Fruit fly (Drosophila melanogaster) whole organism, embryonic: ENCODE measurements around the gene CG33666.

Experiments
- Atf6 ChIP-seq: fragments of 200-800 bp; sonication (Bioruptor generic); IDR thresholded peaks from 2 replicates; pipeline ENCODE4 v1.3.6; 2022; ENCODE audit warnings: missing biosample characterization, missing genetic modification characterization
- BEAF-32 ChIP-seq: fragments of 200-800 bp; sonication (Bioruptor generic); optimal IDR thresholded peaks from 3 replicates; lab custom pipeline; 2017; ENCODE audit warnings: missing biosample characterization, missing genetic modification characterization, mild to moderate bottlenecking, moderate library complexity, missing genetic modification reagents
- CG10543 ChIP-seq: fragments of 200-800 bp; sonication (Bioruptor generic); optimal IDR thresholded peaks from 3 replicates; lab custom pipeline; 2017; ENCODE audit warnings: missing biosample characterization, mild to moderate bottlenecking, missing genetic modification characterization, moderate library complexity
- CG11456 ChIP-seq: fragments of 200-800 bp; sonication (Bioruptor generic); IDR thresholded peaks from 3 replicates; pipeline ENCODE4 v1.3.6; 2022; ENCODE audit warnings: missing biosample characterization, missing genetic modification characterization
- CG11504 ChIP-seq: fragments of 200-800 bp; sonication (Bioruptor generic); optimal IDR thresholded peaks from 3 replicates; lab custom pipeline; 2019; ENCODE audit warnings: missing biosample characterization, mild to moderate bottlenecking, missing genetic modification characterization, moderate library complexity
- CG12942 ChIP-seq: fragments of 200-800 bp; sonication (Bioruptor generic); optimal IDR thresholded peaks from 3 replicates; lab custom pipeline; 2016; ENCODE audit warnings: missing biosample characterization, missing genetic modification characterization
- CG13296 ChIP-seq: fragments of 200-800 bp; sonication (Bioruptor generic); optimal IDR thresholded peaks from 3 replicates; lab custom pipeline; 2018; ENCODE audit warnings: missing biosample characterization, mild to moderate bottlenecking, missing genetic modification characterization
- CG14014 ChIP-seq: fragments of 200-800 bp; sonication (Bioruptor generic); IDR thresholded peaks from 2 replicates; pipeline ENCODE4 v1.3.6; 2022; ENCODE audit warnings: missing biosample characterization, missing genetic modification characterization
- CG14441 ChIP-seq: fragments of 200-800 bp; sonication (Bioruptor generic); IDR thresholded peaks from 2 replicates; pipeline ENCODE4 v1.3.6; 2022; ENCODE audit warnings: missing biosample characterization, missing genetic modification characterization
- CG33557 ChIP-seq: fragments of 200-800 bp; sonication (Bioruptor generic); optimal IDR thresholded peaks from 2 replicates; lab custom pipeline; 2019; ENCODE audit warnings: missing biosample characterization, mild to moderate bottlenecking, missing genetic modification characterization, moderate library complexity
- CG3847 ChIP-seq: fragments of 200-800 bp; sonication (Bioruptor generic); IDR thresholded peaks from 2 replicates; pipeline ENCODE4 v1.3.6; 2022; ENCODE audit warnings: missing biosample characterization, missing genetic modification characterization
- CG6813 ChIP-seq: fragments of 200-800 bp; sonication (Bioruptor generic); optimal IDR thresholded peaks from 2 replicates; lab custom pipeline; 2017; ENCODE audit warnings: missing biosample characterization, missing genetic modification characterization, mild to moderate bottlenecking, moderate library complexity, missing genetic modification reagents
- CG7556 ChIP-seq: fragments of 200-800 bp; sonication (Bioruptor generic); optimal IDR thresholded peaks from 2 replicates; lab custom pipeline; 2017; ENCODE audit warnings: missing biosample characterization, mild to moderate bottlenecking, missing genetic modification characterization
- CG7839 ChIP-seq: fragments of 200-800 bp; sonication (Bioruptor generic); optimal IDR thresholded peaks from 3 replicates; lab custom pipeline; 2018; ENCODE audit warnings: missing biosample characterization, mild to moderate bottlenecking, missing genetic modification characterization, moderate library complexity
- CG8290 ChIP-seq, 3 experiments: fragments of 200-800 bp; sonication (Bioruptor generic); optimal IDR thresholded peaks; 2 replicates each; lab custom pipeline; 2016 to 2019; ENCODE audit warnings: missing biosample characterization in 3 of 3, missing genetic modification characterization in 3 of 3, mild to moderate bottlenecking in 2 of 3, moderate library complexity in 1 of 3
- CG9817 ChIP-seq: fragments of 200-800 bp; sonication (Bioruptor generic); optimal IDR thresholded peaks from 2 replicates; lab custom pipeline; 2018; ENCODE audit warnings: missing biosample characterization, mild to moderate bottlenecking, missing genetic modification characterization, moderate library complexity
- Chrac-16 ChIP-seq: fragments of 200-800 bp; sonication (Bioruptor generic); optimal IDR thresholded peaks from 3 replicates; lab custom pipeline; 2016; ENCODE audit warnings: missing biosample characterization, missing genetic modification characterization
- Dp ChIP-seq: fragments of 200-800 bp; sonication (Bioruptor generic); optimal IDR thresholded peaks from 2 replicates; lab custom pipeline; 2018; ENCODE audit warnings: missing biosample characterization, mild to moderate bottlenecking, missing genetic modification characterization, moderate library complexity
- E2f1 ChIP-seq: fragments of 200-800 bp; sonication (Bioruptor generic); IDR thresholded peaks from 2 replicates; pipeline ENCODE4 v1.3.6; 2022; ENCODE audit warnings: missing biosample characterization, missing genetic modification characterization
- Elba2 ChIP-seq: fragments of 200-800 bp; sonication (Bioruptor generic); optimal IDR thresholded peaks from 3 replicates; lab custom pipeline; 2016; ENCODE audit warnings: missing biosample characterization, missing genetic modification characterization
- HHEX ChIP-seq: fragments of 200-800 bp; sonication (Bioruptor generic); optimal IDR thresholded peaks from 3 replicates; lab custom pipeline; 2017; ENCODE audit warnings: missing biosample characterization, mild to moderate bottlenecking, missing genetic modification characterization, missing genetic modification reagents
- HLH3B ChIP-seq: fragments of 200-800 bp; sonication (Bioruptor generic); IDR thresholded peaks from 2 replicates; pipeline ENCODE4 v1.3.6; 2022; ENCODE audit warnings: missing biosample characterization, missing genetic modification characterization
- HmgZ ChIP-seq: fragments of 200-800 bp; sonication (Bioruptor generic); optimal IDR thresholded peaks from 2 replicates; lab custom pipeline; 2018; ENCODE audit warnings: missing biosample characterization, mild to moderate bottlenecking, missing genetic modification characterization
- Hr78 ChIP-seq, 2 experiments: fragments of 200-800 bp in 1 of 2; fragments of >200 bp in 1 of 2; sonication (Bioruptor generic) in 1 of 2; optimal IDR thresholded peaks; 2 replicates each; lab custom pipeline; 2017 to 2019; ENCODE audit warnings: missing biosample characterization in 2 of 2, missing genetic modification characterization in 2 of 2, mild to moderate bottlenecking in 1 of 2, moderate library complexity in 1 of 2
- MBD-R2 ChIP-seq: fragments of 200-800 bp; sonication (Bioruptor generic); IDR thresholded peaks from 2 replicates; pipeline ENCODE4 v1.3.6; 2022; ENCODE audit warnings: missing biosample characterization, missing genetic modification characterization
- Myb ChIP-seq: fragments of 200-800 bp; sonication (Bioruptor generic); optimal IDR thresholded peaks from 2 replicates; lab custom pipeline; 2016; ENCODE audit warnings: missing biosample characterization, missing genetic modification characterization
- NK7.1 ChIP-seq: fragments of 200-800 bp; sonication (Bioruptor generic); optimal IDR thresholded peaks from 3 replicates; lab custom pipeline; 2016; ENCODE audit warnings: missing biosample characterization, missing genetic modification characterization
- Rfx ChIP-seq: fragments of 200-800 bp; sonication (Bioruptor generic); IDR thresholded peaks from 2 replicates; pipeline ENCODE4 v1.3.6; 2022; ENCODE audit warnings: missing biosample characterization, missing genetic modification characterization
- Taf1 ChIP-seq: fragments of 200-800 bp; sonication (Bioruptor generic); IDR thresholded peaks from 2 replicates; pipeline ENCODE4 v1.3.6; 2022; ENCODE audit warnings: missing biosample characterization, missing genetic modification characterization
- ac ChIP-seq: fragments of 200-800 bp; sonication (Bioruptor generic); optimal IDR thresholded peaks from 3 replicates; lab custom pipeline; 2017; ENCODE audit warnings: missing biosample characterization, mild to moderate bottlenecking, missing genetic modification characterization
- ara ChIP-seq: fragments of 200-800 bp; sonication (Bioruptor generic); IDR thresholded peaks from 2 replicates; pipeline ENCODE4 v1.3.6; 2022; ENCODE audit warnings: missing biosample characterization, missing genetic modification characterization
- br ChIP-seq: fragments of >200 bp; optimal IDR thresholded peaks from 2 replicates; lab custom pipeline; 2017
- dmrt99B ChIP-seq: fragments of 200-800 bp; sonication (Bioruptor generic); optimal IDR thresholded peaks from 2 replicates; lab custom pipeline; 2018; ENCODE audit warnings: missing biosample characterization, mild to moderate bottlenecking, missing genetic modification characterization, moderate library complexity
- dpn ChIP-seq, 2 experiments: fragments of 200-800 bp; sonication (Bioruptor generic); optimal IDR thresholded peaks; 3 replicates each; lab custom pipeline; 2016; ENCODE audit warnings: missing biosample characterization in 2 of 2, missing genetic modification characterization in 2 of 2
- esg ChIP-seq: fragments of 200-800 bp; sonication (Bioruptor generic); conservative IDR thresholded peaks from 2 replicates; pipeline ENCODE4 v1.3.6; 2022; ENCODE audit warnings: missing biosample characterization, missing genetic modification characterization
- gem ChIP-seq: fragments of 200-800 bp; sonication (Bioruptor generic); optimal IDR thresholded peaks from 2 replicates; lab custom pipeline; 2019; ENCODE audit warnings: missing biosample characterization, mild to moderate bottlenecking, missing genetic modification characterization, moderate library complexity
- grn ChIP-seq: fragments of 200-800 bp; sonication (Bioruptor generic); optimal IDR thresholded peaks from 3 replicates; lab custom pipeline; 2017; ENCODE audit warnings: missing biosample characterization, missing genetic modification characterization
- gsb-n ChIP-seq: fragments of 200-800 bp; sonication (Bioruptor generic); optimal IDR thresholded peaks from 3 replicates; lab custom pipeline; 2018; ENCODE audit warnings: missing biosample characterization, mild to moderate bottlenecking, missing genetic modification characterization
- hkb ChIP-seq, 2 experiments: fragments of 200-800 bp in 1 of 2; fragments of >200 bp in 1 of 2; sonication (Bioruptor generic) in 1 of 2; IDR thresholded peaks in 1 of 2; optimal IDR thresholded peaks in 1 of 2; 2 replicates each; pipeline versions ENCODE4 v1.3.6 to Lab custom; 2017 to 2022; ENCODE audit warnings: missing biosample characterization in 1 of 2, missing genetic modification characterization in 1 of 2
- kay ChIP-seq: fragments of 200-800 bp; sonication (Bioruptor generic); optimal IDR thresholded peaks from 2 replicates; lab custom pipeline; 2016; ENCODE audit warnings: missing biosample characterization, missing genetic modification characterization
- lmd ChIP-seq: fragments of 200-800 bp; sonication (Bioruptor generic); IDR thresholded peaks from 2 replicates; pipeline ENCODE4 v1.3.6; 2022; ENCODE audit warnings: missing biosample characterization, missing genetic modification characterization
- prd ChIP-seq, 3 experiments: fragments of >200 bp in 2 of 3; fragments of 200-800 bp in 1 of 3; sonication (Bioruptor generic) in 1 of 3; optimal IDR thresholded peaks in 2 of 3; IDR thresholded peaks in 1 of 3; 2 replicates in 2 of 3; 3 replicates in 1 of 3; pipeline versions ENCODE4 v1.3.6 to Lab custom; 2017 to 2022; ENCODE audit warnings: missing biosample characterization in 1 of 3, missing genetic modification characterization in 1 of 3
- pzg ChIP-seq: fragments of 200-800 bp; sonication (Bioruptor generic); optimal IDR thresholded peaks from 3 replicates; lab custom pipeline; 2018; ENCODE audit warnings: missing biosample characterization, mild to moderate bottlenecking, missing genetic modification characterization, moderate library complexity
- rib ChIP-seq: fragments of 200-800 bp; sonication (Bioruptor generic); IDR thresholded peaks from 2 replicates; pipeline ENCODE4 v1.3.6; 2022; ENCODE audit warnings: missing biosample characterization, missing genetic modification characterization
- sim ChIP-seq: fragments of 200-800 bp; sonication (Bioruptor generic); IDR thresholded peaks from 2 replicates; pipeline ENCODE4 v1.3.6; 2022; ENCODE audit warnings: missing biosample characterization, missing genetic modification characterization
- stc ChIP-seq: fragments of 200-800 bp; sonication (Bioruptor generic); IDR thresholded peaks from 2 replicates; pipeline ENCODE4 v1.3.6; 2022; ENCODE audit warnings: missing biosample characterization, missing genetic modification characterization
- ttk ChIP-seq: fragments of 200-800 bp; sonication (Bioruptor generic); IDR thresholded peaks from 2 replicates; pipeline ENCODE4 v2.1.2; 2022; ENCODE audit warnings: missing biosample characterization, missing genetic modification characterization
- usp ChIP-seq: fragments of >200 bp; optimal IDR thresholded peaks from 2 replicates; lab custom pipeline; 2017; ENCODE audit warnings: missing biosample characterization, missing genetic modification characterization
- zfh1 ChIP-seq: fragments of 200-800 bp; sonication (Bioruptor generic); IDR thresholded peaks from 3 replicates; pipeline ENCODE4 v1.3.6; 2022; ENCODE audit warnings: missing biosample characterization, missing genetic modification characterization

CG33666 gene

DNA sequence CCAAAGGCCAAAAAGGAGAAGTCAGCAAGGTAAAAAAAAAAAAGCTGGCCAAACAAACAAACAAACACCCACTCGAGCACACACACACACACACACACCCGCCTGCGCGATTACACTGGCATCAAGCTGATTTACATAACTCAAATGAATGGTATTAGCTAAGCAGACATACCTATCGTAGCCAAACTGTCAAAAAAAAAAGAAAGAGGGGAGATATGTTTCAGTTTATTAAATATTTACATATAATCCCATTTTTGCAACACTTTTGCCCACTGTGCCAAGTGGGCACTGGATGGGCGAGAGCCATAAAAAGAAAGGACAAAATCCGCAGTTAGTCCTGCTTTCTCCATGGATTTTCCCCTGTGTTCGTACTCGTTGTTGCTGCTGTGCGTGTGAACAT is 37.3 kb downstream of the CG33666 start (continued):
- peak; percentile 29; the same call in 1 of the 2 replicates for TF ChIP-seq CG3847 (GFP tag; lab: Robert Waterston, UW)
- TF ChIP-seq CG13296 = peak; percentile 65
- peak; percentile 62 for TF ChIP-seq zfh1 (GFP tag; lab: Robert Waterston, UW)
- TF ChIP-seq BEAF-32 (GFP tag; lab: Kevin White, UChicago) = no peak
- 0 out of 2 replicates have a peak, but pooled peaks have one; percentile 19 for TF ChIP-seq ara
- peak; percentile 47; the same call in 1 of the 2 replicates for TF ChIP-seq HLH3B (GFP tag; lab: Robert Waterston, UW)
- peak; percentile 23; the same call in 1 of the 2 replicates for TF ChIP-seq Taf1 (GFP tag; lab: Robert Waterston, UW)
- TF ChIP-seq ac = no peak
- TF ChIP-seq HHEX (GFP tag; lab: Kevin White, UChicago) = peak; percentile 49
- no peak for TF ChIP-seq usp (GFP tag; lab: Kevin White, UChicago)
- no peak for TF ChIP-seq hkb (optimal IDR thresholded peaks at IDR 0.05; lab: Kevin White, UChicago)
- peak; percentile 71 for TF ChIP-seq hkb (GFP tag; IDR thresholded peaks at IDR 0.05; lab: Robert Waterston, UW)
- TF ChIP-seq prd (optimal IDR thresholded peaks at IDR 0.05; lab: Kevin White, UChicago) = no peak
- peak; percentile 71; the same call in 2 of the 3 replicates for TF ChIP-seq prd (GFP tag; IDR thresholded peaks at IDR 0.05; lab: Robert Waterston, UW)
- TF ChIP-seq NK7.1 = no peak
- peak; percentile 51; the same call in 1 of the 2 replicates for TF ChIP-seq Atf6 (GFP tag; lab: Robert Waterston, UW)
- peak; percentile 58 for TF ChIP-seq esg (GFP tag; lab: Robert Waterston, UW)
- peak; percentile 36; the same call in 1 of the 2 replicates for TF ChIP-seq ttk (GFP tag; lab: Robert Waterston, UW)
- TF ChIP-seq Elba2 (GFP tag; lab: Kevin White, UChicago) = no peak
- TF ChIP-seq Hr78 (GFP tag; optimal IDR thresholded peaks at IDR 0.05; lab: Kevin White, UChicago) = no peak
- no peak; the same call in 1 of the 2 replicates for TF ChIP-seq rib (GFP tag; lab: Robert Waterston, UW)
- TF ChIP-seq Rfx (GFP tag; lab: Robert Waterston, UW) = peak; percentile 79
- TF ChIP-seq grn (GFP tag; lab: Kevin White, UChicago) = no peak
- no peak for TF ChIP-seq Myb (GFP tag; lab: Kevin White, UChicago)
- peak; percentile 49 for TF ChIP-seq CG11504
- TF ChIP-seq CG7839 (tag; lab: Kevin White, UChicago) = peak; percentile 56
- TF ChIP-seq kay (GFP tag; lab: Kevin White, UChicago) = no peak
- TF ChIP-seq CG11456 (GFP tag; lab: Robert Waterston, UW) = peak; percentile 70; the same call in 2 of the 3 replicates
- no peak for TF ChIP-seq sim (GFP tag; lab: Robert Waterston, UW)
- peak; percentile 37; the same call in 1 of the 2 replicates for TF ChIP-seq lmd (GFP tag; lab: Robert Waterston, UW)
- TF ChIP-seq CG6813 (GFP tag; lab: Kevin White, UChicago) = peak; percentile 63
- no peak for TF ChIP-seq br (lab: Kevin White, UChicago)
- TF ChIP-seq CG12942 (GFP tag; lab: Kevin White, UChicago) = no peak
- peak; percentile 40; the same call in 1 of the 2 replicates for TF ChIP-seq MBD-R2
- no peak for TF ChIP-seq pzg
- peak; percentile 47; the same call in 1 of the 2 replicates for TF ChIP-seq E2f1
- TF ChIP-seq HmgZ (tag; lab: Kevin White, UChicago) = no peak
- no peak for TF ChIP-seq Dp (GFP tag; lab: Kevin White, UChicago)
- TF ChIP-seq dmrt99B (tag; lab: Kevin White, UChicago) = peak; percentile 64
- no peak for TF ChIP-seq CG33557 (GFP tag; lab: Kevin White, UChicago)
- TF ChIP-seq CG14014 = peak; percentile 78
- no peak for TF ChIP-seq dpn (GFP tag; optimal IDR thresholded peaks at IDR 0.05; lab: Kevin White, UChicago)
- TF ChIP-seq CG7556 = peak; percentile 18
- peak; percentile 37 for TF ChIP-seq gem (tag; lab: Kevin White, UChicago)
- TF ChIP-seq stc (GFP tag; lab: Robert Waterston, UW) = 0 out of 2 replicates have a peak, but pooled peaks have one; percentile 57
- no peak for TF ChIP-seq CG9817 (tag; lab: Kevin White, UChicago)
- no peak for TF ChIP-seq CG8290 (GFP tag; optimal IDR thresholded peaks at IDR 0.05; lab: Kevin White, UChicago)
- peak in 1 of 2 experiments; percentile 30 for TF ChIP-seq CG8290 (tag; optimal IDR thresholded peaks at IDR 0.05; lab: Kevin White, UChicago)
- no peak for TF ChIP-seq CG10543
- no peak for TF ChIP-seq Chrac-16 (GFP tag; lab: Kevin White, UChicago)
- peak; percentile 61 for TF ChIP-seq CG14441 (GFP tag; lab: Robert Waterston, UW)
- no peak for TF ChIP-seq gsb-n (tag; lab: Kevin White, UChicago)
